Worm (Caenorhabditis elegans): ENCODE measurements around the gene ref-2.

ref-2 gene

ce11 chrX:7726351-7726750 lies 17.7 kb upstream of the ref-2 start:
- TF ChIP-seq bed-3 (GFP tag; optimal IDR thresholded peaks at IDR 0.05), result no peak
- TF ChIP-seq pha-4 (tag; optimal IDR thresholded peaks at IDR 0.05), result no peak
- no peak for TF ChIP-seq nhr-237 (tag; optimal IDR thresholded peaks at IDR 0.05)
- TF ChIP-seq nhr-2 (tag; optimal IDR thresholded peaks at IDR 0.05), result no peak
- no peak for TF ChIP-seq elt-3 (tag; optimal IDR thresholded peaks at IDR 0.05)
- TF ChIP-seq nhr-12 (tag; optimal IDR thresholded peaks at IDR 0.05), result no peak
- no peak for TF ChIP-seq nhr-28 (tag; optimal IDR thresholded peaks at IDR 0.05)
- TF ChIP-seq unc-120 (tag; optimal IDR thresholded peaks at IDR 0.05; ENCODE audit: poor library complexity, severe bottlenecking), result no peak
- no peak for TF ChIP-seq lin-13 (tag; optimal IDR thresholded peaks at IDR 0.05)
- no peak for TF ChIP-seq elt-1 (tag; optimal IDR thresholded peaks at IDR 0.05; ENCODE audit: borderline replicate concordance, insufficient read depth)

ce11 chrX:7727601-7728000 lies 16.4 kb upstream of the ref-2 start, which contains the start of gene vit-1:
Gene vit-1, plus strand, starts transcription at chrX:7727889.
- no peak for TF ChIP-seq nhr-237 (tag; optimal IDR thresholded peaks at IDR 0.05)
- no peak for TF ChIP-seq ceh-39 (tag; optimal IDR thresholded peaks at IDR 0.05)
- no peak for TF ChIP-seq cnd-1 (tag; optimal IDR thresholded peaks at IDR 0.05)
- no peak for TF ChIP-seq tbx-8 (GFP tag; optimal IDR thresholded peaks at IDR 0.05)
- TF ChIP-seq M03D4.4 (tag; optimal IDR thresholded peaks at IDR 0.05), result no peak
- no peak for TF ChIP-seq flh-1 (GFP tag; optimal IDR thresholded peaks at IDR 0.05)

ce11 chrX:7733571-7733970 lies 10.5 kb upstream of the ref-2 start:
- TF ChIP-seq mep-1 (tag; optimal IDR thresholded peaks at IDR 0.05) (no peak), elt-1 (tag; optimal IDR thresholded peaks at IDR 0.05; ENCODE audit: borderline replicate concordance, insufficient read depth) (no peak), blmp-1 (tag; optimal IDR thresholded peaks at IDR 0.05) (no peak), ceh-83 (GFP tag; optimal IDR thresholded peaks at IDR 0.05) (no peak), lsy-2 (tag; optimal IDR thresholded peaks at IDR 0.05) (no peak), lin-32 (GFP tag; optimal IDR thresholded peaks at IDR 0.05) (no peak), ceh-43 (GFP tag; optimal IDR thresholded peaks at IDR 0.05) (no peak), unc-39 (tag; optimal IDR thresholded peaks at IDR 0.05) (no peak), ceh-39 (tag; optimal IDR thresholded peaks at IDR 0.05) (no peak), bed-3 (GFP tag; optimal IDR thresholded peaks at IDR 0.05) (no peak), zip-8 (tag; optimal IDR thresholded peaks at IDR 0.05) (no peak), nhr-76 (tag; optimal IDR thresholded peaks at IDR 0.05) (no peak), mab-5 (tag; optimal IDR thresholded peaks at IDR 0.05) (no peak), tbx-8 (GFP tag; optimal IDR thresholded peaks at IDR 0.05) (no peak)

ce11 chrX:7736171-7736570 lies 7.9 kb upstream of the ref-2 start, which contains the start of gene set-12:
Gene set-12, minus strand, starts transcription at chrX:7736271.
- TF ChIP-seq ceh-39 (tag; optimal IDR thresholded peaks at IDR 0.05) (no peak), mep-1 (tag; optimal IDR thresholded peaks at IDR 0.05) (no peak), mab-5 (tag; optimal IDR thresholded peaks at IDR 0.05) (no peak), nhr-237 (tag; optimal IDR thresholded peaks at IDR 0.05) (no peak), cnd-1 (tag; optimal IDR thresholded peaks at IDR 0.05) (no peak), pha-4 (tag; optimal IDR thresholded peaks at IDR 0.05) (no peak), nhr-76 (tag; optimal IDR thresholded peaks at IDR 0.05) (no peak), ceh-83 (GFP tag; optimal IDR thresholded peaks at IDR 0.05) (no peak), nhr-12 (tag; optimal IDR thresholded peaks at IDR 0.05) (no peak), drap-1 (GFP tag; optimal IDR thresholded peaks at IDR 0.05) (no peak), lsy-2 (tag; optimal IDR thresholded peaks at IDR 0.05) (no peak), sem-2 (GFP tag; optimal IDR thresholded peaks at IDR 0.05) (no peak), tbx-8 (GFP tag; optimal IDR thresholded peaks at IDR 0.05) (no peak), blmp-1 (tag; optimal IDR thresholded peaks at IDR 0.05) (no peak), mls-2 (tag; optimal IDR thresholded peaks at IDR 0.05) (no peak), ztf-11 (tag; optimal IDR thresholded peaks at IDR 0.05) (no peak)

ce11 chrX:7739353-7739752 lies 4.7 kb upstream of the ref-2 start, which contains the start of gene K09F5.1:
Gene K09F5.1, plus strand, starts transcription at chrX:7739653.
- TF ChIP-seq lin-13 (tag; optimal IDR thresholded peaks at IDR 0.05), result no peak
- TF ChIP-seq unc-62 (GFP tag; optimal IDR thresholded peaks at IDR 0.05), result no peak

ce11 chrX:7745386-7745785 lies 1.3 kb downstream of the ref-2 start:
- TF ChIP-seq blmp-1 (tag; optimal IDR thresholded peaks at IDR 0.05) (no peak), nhr-76 (tag; optimal IDR thresholded peaks at IDR 0.05) (no peak), mep-1 (tag; optimal IDR thresholded peaks at IDR 0.05) (no peak), ces-1 (GFP tag; optimal IDR thresholded peaks at IDR 0.05) (no peak), hlh-1 (tag; optimal IDR thresholded peaks at IDR 0.05) (no peak), elt-1 (tag; optimal IDR thresholded peaks at IDR 0.05; ENCODE audit: borderline replicate concordance, insufficient read depth) (no peak), unc-39 (tag; optimal IDR thresholded peaks at IDR 0.05) (no peak), ham-2 (GFP tag; optimal IDR thresholded peaks at IDR 0.05) (no peak), unc-62 (GFP tag; optimal IDR thresholded peaks at IDR 0.05) (no peak), nhr-2 (tag; optimal IDR thresholded peaks at IDR 0.05) (no peak), ceh-43 (GFP tag; optimal IDR thresholded peaks at IDR 0.05) (no peak), mls-2 (tag; optimal IDR thresholded peaks at IDR 0.05) (no peak), M03D4.4 (tag; optimal IDR thresholded peaks at IDR 0.05) (no peak), pha-4 (tag; optimal IDR thresholded peaks at IDR 0.05) (no peak), snpc-4 (tag; optimal IDR thresholded peaks at IDR 0.05) (no peak), nhr-237 (tag; optimal IDR thresholded peaks at IDR 0.05) (no peak)

All from whole organism, mixed stage, embryonic.